Worm (Caenorhabditis elegans) whole organism, midembryonic: Measurements from ENCODE around the gene Y62F5A.9.

Experiments
- T22C8.4 ChIP-seq: fragments of 200-800 bp; sonication (Bioruptor generic); IDR thresholded peaks from 2 replicates; pipeline ENCODE4 v1.3.6; 2022; ENCODE audit warnings: missing genetic modification characterization, missing compliant biosample characterization
- cog-1 ChIP-seq: sonication (generic microtip); optimal IDR thresholded peaks from 2 replicates; lab custom pipeline; 2016; ENCODE audit warnings: missing genetic modification characterization, missing compliant biosample characterization
- flt-1 ChIP-seq: fragments of 200-800 bp; sonication (Bioruptor generic); IDR thresholded peaks from 2 replicates; pipeline ENCODE4 v1.3.6; 2022; ENCODE audit warnings: missing genetic modification characterization, missing compliant biosample characterization
- klf-2 ChIP-seq: fragments of 200-800 bp; sonication (Bioruptor generic); conservative IDR thresholded peaks from 2 replicates; pipeline ENCODE4 v1.3.6; 2022; ENCODE audit warnings: missing genetic modification reagents, missing genetic modification characterization, missing compliant biosample characterization
- ref-1 ChIP-seq: fragments of 200-800 bp; sonication (Bioruptor generic); conservative IDR thresholded peaks from 2 replicates; pipeline ENCODE4 v1.3.6; 2022; ENCODE audit warnings: missing genetic modification reagents, missing genetic modification characterization, missing compliant biosample characterization
- tab-1 ChIP-seq: fragments of 200-800 bp; sonication (Bioruptor generic); IDR thresholded peaks from 2 replicates; pipeline ENCODE4 v1.3.6; 2022; ENCODE audit warnings: missing genetic modification characterization, missing compliant biosample characterization
- ztf-23 ChIP-seq: fragments of 200-800 bp; sonication (Bioruptor generic); IDR thresholded peaks from 2 replicates; pipeline ENCODE4 v1.3.6; 2022; ENCODE audit warnings: missing genetic modification reagents, missing genetic modification characterization, missing compliant biosample characterization
- ztf-29 ChIP-seq: fragments of 200-800 bp; sonication (Bioruptor generic); IDR thresholded peaks from 2 replicates; pipeline ENCODE4 v1.3.6; 2022; ENCODE audit warnings: missing genetic modification reagents, missing genetic modification characterization, missing compliant biosample characterization

DNA sequence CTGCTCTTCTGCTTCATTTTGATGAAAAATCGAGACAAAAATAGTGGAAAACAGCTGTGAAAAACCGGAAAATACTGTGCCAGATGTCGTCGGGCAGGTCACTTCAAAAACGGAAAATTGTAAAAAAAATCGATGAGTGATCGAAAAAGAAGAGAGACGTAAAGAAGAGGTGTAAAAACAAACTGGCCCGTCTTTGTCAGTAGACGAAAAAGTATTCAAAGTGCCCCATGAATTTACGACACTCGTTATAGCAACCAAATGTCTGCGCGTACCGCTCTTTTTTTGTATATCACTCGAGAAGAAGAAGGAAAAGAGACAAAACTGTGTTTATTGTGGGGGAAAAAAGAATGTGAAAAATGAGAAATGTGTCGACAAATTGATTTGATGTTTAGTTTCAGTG, 53.4 kb downstream of the Y62F5A.9 start, which contains the start of gene twk-5:
- no peak for TF ChIP-seq klf-2
- no peak for TF ChIP-seq ztf-29 (GFP tag; lab: Robert Waterston, UW)
- TF ChIP-seq ref-1: no peak
- TF ChIP-seq cog-1: no peak
- TF ChIP-seq tab-1 (GFP tag; lab: Robert Waterston, UW): no peak
- TF ChIP-seq T22C8.4 (GFP tag; lab: Robert Waterston, UW): no peak
- TF ChIP-seq ztf-23 (GFP tag; lab: Robert Waterston, UW): no peak
- no peak for TF ChIP-seq flt-1 (GFP tag; lab: Robert Waterston, UW)
